Worm (Caenorhabditis elegans) whole organism, L4 larva: ENCODE measurements around the gene C10A4.2.

ENCODE experiments used
- F44E2.7 ChIP-seq: fragments of 200-800 bp; sonication (Bioruptor generic); IDR thresholded peaks from 2 replicates; pipeline ENCODE4 v2.1.2; 2022; ENCODE audit warnings: missing genetic modification characterization, missing compliant biosample characterization
- ama-1 ChIP-seq: fragments of 150-350 bp; optimal IDR thresholded peaks from 2 replicates; lab custom pipeline; 2014; ENCODE audit warnings: inconsistent platforms, mixed read lengths
- ceh-62 ChIP-seq: sonication (generic microtip); optimal IDR thresholded peaks from 2 replicates; lab custom pipeline; 2017; ENCODE audit warnings: missing biosample characterization, missing genetic modification characterization
- daf-8 ChIP-seq: fragments of 200-800 bp; sonication (Bioruptor generic); IDR thresholded peaks from 2 replicates; pipeline ENCODE4 v1.3.6; 2022; ENCODE audit warnings: missing genetic modification characterization, missing compliant biosample characterization
- gei-8 ChIP-seq: fragments of 200-800 bp; sonication (Bioruptor generic); optimal IDR thresholded peaks from 2 replicates; lab custom pipeline; 2018; ENCODE audit warnings: mild to moderate bottlenecking, missing genetic modification characterization, missing compliant biosample characterization
- mep-1 ChIP-seq: fragments of 150-350 bp; sonication (generic microtip); optimal IDR thresholded peaks from 3 replicates; lab custom pipeline; 2014; ENCODE audit warnings: missing biosample characterization, missing genetic modification characterization
- nhr-25 ChIP-seq: sonication (generic microtip); optimal IDR thresholded peaks from 2 replicates; lab custom pipeline; 2017; ENCODE audit warnings: missing genetic modification characterization, mild to moderate bottlenecking, missing compliant biosample characterization, antibody characterized with exemption, moderate library complexity, borderline replicate concordance; ENCODE audit not compliant: insufficient read depth
- snpc-4 ChIP-seq: fragments of 150-350 bp; optimal IDR thresholded peaks from 2 replicates; lab custom pipeline; 2014; ENCODE audit warnings: missing biosample characterization, missing genetic modification characterization
- tag-97 ChIP-seq: fragments of 200-800 bp; sonication (Bioruptor generic); IDR thresholded peaks from 2 replicates; pipeline ENCODE4 v1.3.6; 2022; ENCODE audit warnings: missing genetic modification characterization, missing compliant biosample characterization
- ztf-11 ChIP-seq: fragments of 150-350 bp; optimal IDR thresholded peaks from 2 replicates; lab custom pipeline; 2014; ENCODE audit warnings: missing biosample characterization, missing genetic modification characterization

DNA sequence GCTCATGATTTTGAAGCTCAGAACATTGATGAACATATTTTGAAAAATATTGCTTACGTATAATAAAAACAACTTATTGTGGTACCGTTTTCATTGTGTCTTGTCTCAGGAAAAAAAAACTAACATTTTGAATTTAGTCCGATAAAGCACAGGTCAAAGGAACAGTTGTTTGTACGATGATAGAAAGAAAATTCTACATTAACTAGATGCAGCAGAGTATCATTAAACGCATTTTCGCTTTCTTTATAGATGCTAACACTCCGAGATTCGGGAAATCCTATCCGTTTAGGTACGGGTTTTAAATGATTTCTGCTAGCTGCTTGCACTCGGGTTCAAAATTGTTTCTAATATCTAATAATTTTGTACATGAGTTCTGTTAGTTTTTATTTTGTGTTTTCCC is 1.0 kb upstream of the C10A4.2 start:
- TF ChIP-seq tag-97: no peak
- no peak for TF ChIP-seq F44E2.7
- no peak for TF ChIP-seq daf-8 (GFP tag; lab: Robert Waterston, UW)
- TF ChIP-seq gei-8 (GFP tag; lab: Kevin White, UChicago): no peak
- TF ChIP-seq nhr-25 (tag; lab: Kevin White, UChicago): no peak
- TF ChIP-seq ztf-11 (tag; lab: Kevin White, UChicago): no peak
- TF ChIP-seq ceh-62 (tag; lab: Kevin White, UChicago): no peak
- TF ChIP-seq mep-1 (tag; lab: Kevin White, UChicago): no peak
- no peak for TF ChIP-seq ama-1
- TF ChIP-seq snpc-4 (tag; lab: Kevin White, UChicago): no peak
